Worm (Caenorhabditis elegans) whole organism, L4/young adult: Measurements from ENCODE around the gene cyp-33C5.

Experiments
- W03F9.2 ChIP-seq: fragments of 150-350 bp; optimal IDR thresholded peaks from 2 replicates; lab custom pipeline; 2014; ENCODE audit warnings: missing biosample characterization, missing genetic modification characterization
- dao-5 ChIP-seq: sonication (generic microtip); optimal IDR thresholded peaks from 2 replicates; lab custom pipeline; 2016; ENCODE audit warnings: missing genotype, missing genetic modification characterization, moderate library complexity, missing compliant biosample characterization
- him-1 ChIP-seq: sonication (generic microtip); optimal IDR thresholded peaks from 2 replicates; lab custom pipeline; 2016; ENCODE audit warnings: missing genotype, missing genetic modification reagents, missing genetic modification characterization, missing compliant biosample characterization

Gene cyp-33C5

ce11 chrV:2260660-2261059 lies 15.9 kb downstream of the cyp-33C5 start, which contains the start of gene F41B5.12:
Gene F41B5.12, plus strand, starts transcription at chrV:2260960.
- TF ChIP-seq him-1 (no peak), dao-5 (tag; lab: Kevin White, UChicago) (no peak), W03F9.2 (tag; lab: Kevin White, UChicago) (no peak)

ce11 chrV:2264455-2264854 lies 19.7 kb downstream of the cyp-33C5 start, which contains the start of gene nhr-183:
Gene nhr-183, minus strand, starts transcription at chrV:2264634.
- TF ChIP-seq W03F9.2 (tag; lab: Kevin White, UChicago) (no peak), dao-5 (tag; lab: Kevin White, UChicago) (no peak), him-1 (no peak)

ce11 chrV:2264925-2265324 lies 20.1 kb downstream of the cyp-33C5 start:
- TF ChIP-seq dao-5 (tag; lab: Kevin White, UChicago) (no peak), W03F9.2 (tag; lab: Kevin White, UChicago) (no peak), him-1 (no peak)

DNA sequence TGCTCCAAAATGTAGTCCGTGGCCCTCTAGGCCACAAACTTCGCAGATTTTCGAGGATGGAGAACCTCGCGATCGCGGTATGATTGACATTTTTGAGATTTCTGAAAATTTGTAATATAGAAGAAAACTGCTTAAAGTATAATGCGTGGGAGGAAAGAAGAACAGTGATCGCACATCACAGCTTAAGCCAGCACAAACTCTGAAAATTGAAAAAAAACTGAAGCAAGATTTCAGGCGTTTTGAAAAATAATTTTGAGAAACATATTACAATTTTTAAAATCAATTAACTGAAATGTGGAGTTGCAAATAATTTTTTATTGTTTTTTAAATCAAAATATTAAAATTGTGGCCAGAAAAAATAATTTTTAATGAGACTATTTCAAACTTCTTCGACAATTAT lies 22.2 kb downstream of the cyp-33C5 start, which contains the start of gene nhr-275:
TSS of gene nhr-275 (minus strand) at position 101 of the 400 bp plus-strand sequence.
- TF ChIP-seq him-1 (no peak), dao-5 (tag; lab: Kevin White, UChicago) (no peak), W03F9.2 (tag; lab: Kevin White, UChicago) (no peak)

- TF ChIP-seq W03F9.2 (tag; lab: Kevin White, UChicago) (no peak), him-1 (no peak), dao-5 (tag; lab: Kevin White, UChicago) (no peak)
Observed at ce11 chrV:2271750-2272149, 26.9 kb downstream of the cyp-33C5 start, which contains the start of gene Y5H2A.1. Gene Y5H2A.1, minus strand, starts transcription at chrV:2271850.

ce11 chrV:2274253-2274892 lies 29.6 kb downstream of the cyp-33C5 start, which contains the start of the genes Y5H2A.4 and abu-4:
Gene Y5H2A.4, minus strand, starts transcription at chrV:2274353.
Gene abu-4, plus strand, starts transcription at chrV:2274842.
- TF ChIP-seq dao-5 (tag; lab: Kevin White, UChicago), result no peak
- TF ChIP-seq W03F9.2 (tag; lab: Kevin White, UChicago), result no peak
- TF ChIP-seq him-1, result no peak

DNA sequence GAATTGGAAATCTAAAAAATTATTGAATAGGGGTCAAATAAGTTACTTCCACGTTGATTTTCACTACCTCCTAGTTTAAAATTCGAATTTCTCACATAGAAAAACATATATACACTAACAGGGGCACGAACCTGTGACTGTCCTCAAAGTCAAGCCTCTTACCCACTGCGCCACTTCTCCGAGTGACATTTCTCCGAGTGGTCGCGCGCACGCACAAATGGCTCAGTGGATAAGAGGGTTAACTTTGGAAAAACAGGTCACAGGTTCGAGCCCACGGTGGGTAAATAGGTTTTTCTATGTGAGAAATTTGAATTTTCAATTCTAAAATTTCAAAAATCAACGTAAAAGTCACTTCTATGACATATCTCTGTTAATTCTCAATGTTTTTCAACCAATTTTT lies 32.5 kb downstream of the cyp-33C5 start:
- TF ChIP-seq W03F9.2 (tag; lab: Kevin White, UChicago), result no peak
- TF ChIP-seq him-1, result no peak
- TF ChIP-seq dao-5 (tag; lab: Kevin White, UChicago), result no peak

- TF ChIP-seq him-1 (no peak), dao-5 (tag; lab: Kevin White, UChicago) (no peak), W03F9.2 (tag; lab: Kevin White, UChicago) (no peak)
Observed at ce11 chrV:2278052-2278451, 33.2 kb downstream of the cyp-33C5 start, which contains the start of gene nhr-59. Gene nhr-59, minus strand, starts transcription at chrV:2278265.

DNA sequence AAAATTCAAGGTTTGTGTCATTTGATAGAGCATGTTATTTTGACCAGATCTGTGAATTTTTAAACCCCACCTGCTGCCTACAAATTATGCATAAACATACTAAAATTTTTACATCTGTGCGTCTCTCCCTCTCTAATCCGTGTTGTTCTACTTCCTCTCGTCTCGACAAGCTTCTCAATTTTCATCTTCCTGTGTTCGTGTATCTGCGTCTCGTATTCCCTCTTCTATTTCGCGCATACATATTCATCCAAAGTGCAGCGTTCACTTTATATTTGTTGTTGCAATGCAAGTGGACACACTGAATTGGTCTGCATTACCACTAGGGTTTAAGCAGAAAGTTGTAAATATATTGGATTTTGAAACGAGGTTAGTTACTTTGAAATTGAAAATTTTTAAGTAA lies 33.7 kb downstream of the cyp-33C5 start, which contains the start of gene fbxa-137:
TSS of gene fbxa-137 (plus strand) at position 274 of the 400 bp plus-strand sequence.
- TF ChIP-seq dao-5 (tag; lab: Kevin White, UChicago), result no peak
- no peak for TF ChIP-seq him-1
- TF ChIP-seq W03F9.2 (tag; lab: Kevin White, UChicago), result no peak

- TF ChIP-seq W03F9.2 (tag; lab: Kevin White, UChicago), result peak; percentile 17
- TF ChIP-seq him-1, result no peak
Observed at ce11 chrV:2281499-2281898, 36.7 kb downstream of the cyp-33C5 start, which contains the start of gene nhr-228. Gene nhr-228, plus strand, starts transcription at chrV:2281759.

DNA sequence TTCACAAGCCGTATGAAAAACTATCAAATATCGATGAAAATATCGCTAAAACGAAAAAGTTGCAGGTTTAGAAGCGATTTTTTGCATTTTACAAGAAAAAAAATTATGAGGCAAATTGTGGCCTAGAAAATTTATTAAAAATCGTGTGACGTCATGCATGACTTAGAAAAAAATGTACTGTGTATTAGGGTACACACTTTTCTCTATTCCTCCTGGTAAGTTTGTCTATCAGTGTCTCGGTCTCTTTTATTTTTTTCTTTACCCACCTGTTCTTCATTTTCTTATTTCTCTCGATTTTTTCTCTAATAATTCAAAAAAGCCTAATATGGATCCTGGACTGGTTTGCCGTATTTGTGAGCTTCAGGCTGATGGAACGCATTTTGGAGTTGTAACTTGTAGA lies 40.3 kb downstream of the cyp-33C5 start, which contains the start of gene nhr-227:
TSS of gene nhr-227 (plus strand) at position 326 of the 400 bp plus-strand sequence.
- TF ChIP-seq dao-5 (tag; lab: Kevin White, UChicago), result no peak
- no peak for TF ChIP-seq him-1
- TF ChIP-seq W03F9.2 (tag; lab: Kevin White, UChicago), result no peak

- TF ChIP-seq him-1 (no peak), dao-5 (tag; lab: Kevin White, UChicago) (no peak), W03F9.2 (tag; lab: Kevin White, UChicago) (no peak)
Observed at ce11 chrV:2290329-2290728, 45.5 kb downstream of the cyp-33C5 start, which contains the start of gene nhr-225. Gene nhr-225, minus strand, starts transcription at chrV:2290474.

DNA sequence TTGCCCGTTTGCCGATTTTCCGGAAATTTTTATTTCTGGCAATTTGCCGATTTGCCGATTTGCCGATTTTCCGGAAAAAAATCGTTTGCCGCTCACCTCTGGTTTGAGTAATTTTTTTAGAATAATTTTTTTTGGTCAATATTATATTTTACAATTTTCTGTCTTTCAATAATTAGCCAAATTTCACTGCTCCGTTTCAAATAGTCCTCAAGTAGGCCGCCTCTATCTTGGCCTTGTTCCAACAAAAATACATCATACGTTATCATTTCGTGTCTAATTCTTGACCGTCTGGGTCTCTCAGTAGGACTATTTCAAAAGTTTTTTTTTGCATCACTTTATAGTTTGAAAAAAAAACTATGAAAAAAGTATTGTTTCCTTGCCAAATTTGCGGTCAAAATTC lies 47.4 kb downstream of the cyp-33C5 start, which contains the start of gene nhr-115:
TSS of gene nhr-115 (plus strand) at position 301 of the 400 bp plus-strand sequence.
- TF ChIP-seq him-1 (no peak), dao-5 (tag; lab: Kevin White, UChicago) (no peak), W03F9.2 (tag; lab: Kevin White, UChicago) (no peak)

DNA sequence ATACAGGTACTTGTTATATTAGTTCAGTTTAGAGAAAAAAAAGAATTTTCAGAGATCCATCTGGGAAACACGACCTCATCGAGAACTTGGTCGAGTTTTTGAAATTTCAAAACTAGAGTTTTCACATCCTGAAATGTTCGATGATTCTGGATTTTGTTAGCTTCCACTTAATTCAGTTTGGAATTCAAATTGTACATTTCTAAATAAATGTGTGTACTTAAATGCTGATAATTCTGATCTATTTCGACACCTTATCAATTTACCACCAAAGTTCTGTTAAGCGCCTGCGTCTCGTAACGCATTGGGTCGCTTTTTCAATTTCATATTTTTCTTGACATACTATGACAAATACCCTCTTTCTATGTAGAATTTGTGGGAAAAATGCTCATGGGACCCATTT lies 49.8 kb downstream of the cyp-33C5 start, which contains the start of gene nhr-226:
TSS of gene nhr-226 (plus strand) at position 301 of the 400 bp plus-strand sequence.
- TF ChIP-seq dao-5 (tag; lab: Kevin White, UChicago) (no peak), him-1 (no peak), W03F9.2 (tag; lab: Kevin White, UChicago) (no peak)
